Fruit fly (Drosophila melanogaster) whole organism, embryonic: Measurements from ENCODE around the gene Ripalpha.
A peak's percentile ranks its signal among the peaks of the same experiment; 100 is the strongest.

ENCODE experiments used
- ATbp ChIP-seq: fragments of 200-800 bp; sonication (Bioruptor generic); optimal IDR thresholded peaks from 2 replicates; lab custom pipeline; 2017; ENCODE audit warnings: missing biosample characterization, mild to moderate bottlenecking, missing genetic modification characterization, missing genetic modification reagents
- C15 ChIP-seq: fragments of 200-800 bp; sonication (Bioruptor generic); IDR thresholded peaks from 3 replicates; pipeline ENCODE4 v1.3.6; 2022; ENCODE audit warnings: missing biosample characterization, missing genetic modification characterization
- CG11398 ChIP-seq: fragments of 200-800 bp; sonication (Bioruptor generic); optimal IDR thresholded peaks from 2 replicates; lab custom pipeline; 2016; ENCODE audit warnings: missing biosample characterization, missing genetic modification characterization
- CG11560 ChIP-seq: fragments of 200-800 bp; sonication (Bioruptor generic); IDR thresholded peaks from 3 replicates; pipeline ENCODE4 v1.3.6; 2022; ENCODE audit warnings: missing biosample characterization, missing genetic modification characterization
- CG1233 ChIP-seq: fragments of 200-800 bp; sonication (Bioruptor generic); optimal IDR thresholded peaks from 4 replicates; lab custom pipeline; 2018; ENCODE audit warnings: missing biosample characterization, mild to moderate bottlenecking, missing genetic modification characterization
- CG13624 ChIP-seq: fragments of 200-800 bp; sonication (Bioruptor generic); optimal IDR thresholded peaks from 2 replicates; lab custom pipeline; 2016; ENCODE audit warnings: missing biosample characterization, missing genetic modification characterization
- CG14441 ChIP-seq: fragments of 200-800 bp; sonication (Bioruptor generic); IDR thresholded peaks from 2 replicates; pipeline ENCODE4 v1.3.6; 2022; ENCODE audit warnings: missing biosample characterization, missing genetic modification characterization
- CG16779 ChIP-seq: fragments of 200-800 bp; sonication (Bioruptor generic); IDR thresholded peaks from 2 replicates; pipeline ENCODE4 v1.3.6; 2022; ENCODE audit warnings: missing biosample characterization, missing genetic modification characterization
- CG17829 ChIP-seq: fragments of 200-800 bp; optimal IDR thresholded peaks from 2 replicates; lab custom pipeline; 2019; ENCODE audit warnings: missing biosample characterization, mild to moderate bottlenecking, missing genetic modification characterization, moderate library complexity
- CG2120 ChIP-seq: fragments of 200-800 bp; sonication (Bioruptor generic); optimal IDR thresholded peaks from 3 replicates; lab custom pipeline; 2016; ENCODE audit warnings: missing biosample characterization, missing genetic modification characterization
- CG2129 ChIP-seq: fragments of 200-800 bp; sonication (Bioruptor generic); IDR thresholded peaks from 2 replicates; pipeline ENCODE4 v1.3.6; 2022; ENCODE audit warnings: missing biosample characterization, missing genetic modification characterization; ENCODE audit not compliant: partially characterized antibody
- CG34422 ChIP-seq: fragments of 200-800 bp; sonication (Bioruptor generic); IDR thresholded peaks from 3 replicates; pipeline ENCODE4 v1.3.6; 2022; ENCODE audit warnings: missing biosample characterization, missing genetic modification characterization
- CG42726 ChIP-seq: fragments of 200-800 bp; sonication (Bioruptor generic); IDR thresholded peaks from 2 replicates; pipeline ENCODE4 v1.3.6; 2022; ENCODE audit warnings: missing biosample characterization, missing genetic modification characterization; ENCODE audit not compliant: partially characterized antibody
- CG43689 ChIP-seq: fragments of 200-800 bp; sonication (Bioruptor generic); IDR thresholded peaks from 2 replicates; pipeline ENCODE4 v1.3.6; 2022; ENCODE audit warnings: missing biosample characterization, missing genetic modification characterization
- CG5180 ChIP-seq: fragments of 200-800 bp; sonication (Bioruptor generic); optimal IDR thresholded peaks from 3 replicates; lab custom pipeline; 2017; ENCODE audit warnings: missing biosample characterization, missing genetic modification characterization, mild to moderate bottlenecking, moderate library complexity, missing genetic modification reagents
- CG7745 ChIP-seq: fragments of 200-800 bp; sonication (Bioruptor generic); optimal IDR thresholded peaks from 2 replicates; lab custom pipeline; 2018; ENCODE audit warnings: missing biosample characterization, mild to moderate bottlenecking, missing genetic modification characterization, moderate library complexity
- CG7963 ChIP-seq: fragments of 200-800 bp; sonication (Bioruptor generic); IDR thresholded peaks from 3 replicates; pipeline ENCODE4 v1.3.6; 2022; ENCODE audit warnings: missing biosample characterization, missing genetic modification characterization; ENCODE audit not compliant: partially characterized antibody
- CG8388 ChIP-seq: fragments of 200-800 bp; sonication (Bioruptor generic); optimal IDR thresholded peaks from 2 replicates; lab custom pipeline; 2019; ENCODE audit warnings: missing biosample characterization, mild to moderate bottlenecking, missing genetic modification characterization, moderate library complexity
- Dfd ChIP-seq, 2 experiments: fragments of >200 bp; optimal IDR thresholded peaks; 2 replicates each; lab custom pipeline; 2017; ENCODE audit warnings: missing biosample characterization in 2 of 2, missing genetic modification characterization in 2 of 2
- Dip2 ChIP-seq: fragments of 200-800 bp; sonication (Bioruptor generic); IDR thresholded peaks from 2 replicates; pipeline ENCODE4 v1.3.6; 2022; ENCODE audit warnings: missing biosample characterization, missing genetic modification characterization
- E2f1 ChIP-seq: fragments of 200-800 bp; sonication (Bioruptor generic); IDR thresholded peaks from 2 replicates; pipeline ENCODE4 v1.3.6; 2022; ENCODE audit warnings: missing biosample characterization, missing genetic modification characterization
- Hsf ChIP-seq: fragments of 200-800 bp; sonication (Bioruptor generic); optimal IDR thresholded peaks from 3 replicates; lab custom pipeline; 2016; ENCODE audit warnings: missing biosample characterization, missing genetic modification characterization
- MTF-1 ChIP-seq: fragments of 200-800 bp; sonication (Bioruptor generic); optimal IDR thresholded peaks from 2 replicates; lab custom pipeline; 2018; ENCODE audit warnings: missing biosample characterization, mild to moderate bottlenecking, missing genetic modification characterization, borderline replicate concordance
- Mrtf ChIP-seq: fragments of 200-800 bp; sonication (Bioruptor generic); IDR thresholded peaks from 3 replicates; pipeline ENCODE4 v1.3.6; 2022; ENCODE audit warnings: missing biosample characterization, missing genetic modification characterization
- NK7.1 ChIP-seq: fragments of 200-800 bp; sonication (Bioruptor generic); optimal IDR thresholded peaks from 3 replicates; lab custom pipeline; 2016; ENCODE audit warnings: missing biosample characterization, missing genetic modification characterization
- Oaz ChIP-seq: fragments of 200-800 bp; sonication (Bioruptor generic); IDR thresholded peaks from 2 replicates; pipeline ENCODE4 v1.3.6; 2022; ENCODE audit warnings: missing biosample characterization, missing genetic modification characterization
- Scr ChIP-seq: fragments of 200-800 bp; sonication (Bioruptor generic); IDR thresholded peaks from 2 replicates; pipeline ENCODE4 v1.3.6; 2022; ENCODE audit warnings: missing biosample characterization, missing genetic modification characterization; ENCODE audit not compliant: partially characterized antibody
- Side ChIP-seq: fragments of 200-800 bp; sonication (Bioruptor generic); optimal IDR thresholded peaks from 2 replicates; lab custom pipeline; 2016; ENCODE audit warnings: missing biosample characterization, missing genetic modification characterization
- Sry-δ ChIP-seq: fragments of 200-800 bp; sonication (Bioruptor generic); optimal IDR thresholded peaks from 2 replicates; lab custom pipeline; 2016; ENCODE audit warnings: missing biosample characterization, missing genetic modification characterization
- Tbp ChIP-seq: fragments of >200 bp; optimal IDR thresholded peaks from 2 replicates; lab custom pipeline; 2018; ENCODE audit warnings: missing biosample characterization, missing genetic modification characterization
- al ChIP-seq: fragments of 200-800 bp; sonication (Bioruptor generic); IDR thresholded peaks from 2 replicates; pipeline ENCODE4 v1.3.6; 2022; ENCODE audit warnings: missing biosample characterization, missing genetic modification characterization
- ase ChIP-seq: fragments of 200-800 bp; sonication (Bioruptor generic); IDR thresholded peaks from 3 replicates; pipeline ENCODE4 v1.3.6; 2022; ENCODE audit warnings: missing biosample characterization, missing genetic modification characterization
- cg ChIP-seq: fragments of 200-800 bp; sonication (Bioruptor generic); optimal IDR thresholded peaks from 3 replicates; lab custom pipeline; 2019; ENCODE audit warnings: missing biosample characterization, mild to moderate bottlenecking, missing genetic modification characterization, moderate library complexity
- crc ChIP-seq: fragments of 200-800 bp; sonication (Bioruptor generic); optimal IDR thresholded peaks from 2 replicates; lab custom pipeline; 2016; ENCODE audit warnings: missing biosample characterization, missing genetic modification characterization
- croc ChIP-seq: fragments of 200-800 bp; sonication (Bioruptor generic); conservative IDR thresholded peaks from 3 replicates; pipeline ENCODE4 v1.3.6; 2022; ENCODE audit warnings: missing biosample characterization, missing genetic modification characterization
- ems ChIP-seq: fragments of 200-800 bp; sonication (Bioruptor generic); optimal IDR thresholded peaks from 3 replicates; lab custom pipeline; 2016; ENCODE audit warnings: missing biosample characterization, missing genetic modification characterization
- grn ChIP-seq: fragments of 200-800 bp; sonication (Bioruptor generic); optimal IDR thresholded peaks from 3 replicates; lab custom pipeline; 2017; ENCODE audit warnings: missing biosample characterization, missing genetic modification characterization
- jigr1 ChIP-seq: fragments of 200-800 bp; sonication (Bioruptor generic); IDR thresholded peaks from 3 replicates; pipeline ENCODE4 v1.3.6; 2022; ENCODE audit warnings: missing biosample characterization, missing genetic modification characterization
- kni ChIP-seq: fragments of 200-800 bp; sonication (Bioruptor generic); optimal IDR thresholded peaks from 3 replicates; lab custom pipeline; 2017; ENCODE audit warnings: mild to moderate bottlenecking, missing biosample characterization, missing genetic modification reagents, missing genetic modification characterization
- lola ChIP-seq, 3 experiments: fragments of >200 bp in 2 of 3; fragments of 200-800 bp in 1 of 3; sonication (Bioruptor generic) in 1 of 3; optimal IDR thresholded peaks; 2 replicates each; lab custom pipeline; 2017 to 2019; ENCODE audit warnings: missing biosample characterization in 3 of 3, missing genetic modification characterization in 3 of 3, mild to moderate bottlenecking in 1 of 3, moderate library complexity in 1 of 3
- nerfin-2 ChIP-seq: fragments of 200-800 bp; sonication (Bioruptor generic); IDR thresholded peaks from 2 replicates; pipeline ENCODE4 v1.3.6; 2022; ENCODE audit warnings: missing biosample characterization, missing genetic modification characterization; ENCODE audit not compliant: partially characterized antibody
- prd ChIP-seq, 3 experiments: fragments of >200 bp in 2 of 3; fragments of 200-800 bp in 1 of 3; sonication (Bioruptor generic) in 1 of 3; optimal IDR thresholded peaks in 2 of 3; IDR thresholded peaks in 1 of 3; 2 replicates in 2 of 3; 3 replicates in 1 of 3; pipeline versions ENCODE4 v1.3.6 to Lab custom; 2017 to 2022; ENCODE audit warnings: missing biosample characterization in 1 of 3, missing genetic modification characterization in 1 of 3
- slp2 ChIP-seq: fragments of 200-800 bp; sonication (Bioruptor generic); optimal IDR thresholded peaks from 2 replicates; lab custom pipeline; 2016; ENCODE audit warnings: missing biosample characterization, missing genetic modification characterization
- tio ChIP-seq: fragments of 200-800 bp; sonication (Bioruptor generic); optimal IDR thresholded peaks from 2 replicates; lab custom pipeline; 2017; ENCODE audit warnings: missing biosample characterization, missing genetic modification characterization, inconsistent platforms
- tll ChIP-seq, 2 experiments: fragments of 200-800 bp in 1 of 2; fragments of >200 bp in 1 of 2; sonication (Bioruptor generic) in 1 of 2; optimal IDR thresholded peaks; 2 replicates each; lab custom pipeline; 2017 to 2019; ENCODE audit warnings: missing biosample characterization in 2 of 2, missing genetic modification characterization in 2 of 2, mild to moderate bottlenecking in 1 of 2, moderate library complexity in 1 of 2
- trh ChIP-seq: fragments of 200-800 bp; sonication (Bioruptor generic); optimal IDR thresholded peaks from 2 replicates; lab custom pipeline; 2016; ENCODE audit warnings: missing biosample characterization, missing genetic modification characterization
- tup ChIP-seq: fragments of 200-800 bp; sonication (Bioruptor generic); optimal IDR thresholded peaks from 2 replicates; lab custom pipeline; 2016; ENCODE audit warnings: missing biosample characterization, mild to moderate bottlenecking, missing genetic modification characterization, moderate library complexity
- vfl ChIP-seq: fragments of 200-800 bp; sonication (Bioruptor generic); optimal IDR thresholded peaks from 2 replicates; lab custom pipeline; 2016; ENCODE audit warnings: missing biosample characterization, missing genetic modification characterization
- wek ChIP-seq: fragments of 200-800 bp; sonication (Bioruptor generic); optimal IDR thresholded peaks from 3 replicates; lab custom pipeline; 2018; ENCODE audit warnings: missing biosample characterization, mild to moderate bottlenecking, missing genetic modification characterization, moderate library complexity
- zen ChIP-seq: fragments of 200-800 bp; sonication (Bioruptor generic); optimal IDR thresholded peaks from 3 replicates; lab custom pipeline; 2018; ENCODE audit warnings: missing biosample characterization, mild to moderate bottlenecking, missing genetic modification characterization, moderate library complexity

Ripalpha gene

DNA sequence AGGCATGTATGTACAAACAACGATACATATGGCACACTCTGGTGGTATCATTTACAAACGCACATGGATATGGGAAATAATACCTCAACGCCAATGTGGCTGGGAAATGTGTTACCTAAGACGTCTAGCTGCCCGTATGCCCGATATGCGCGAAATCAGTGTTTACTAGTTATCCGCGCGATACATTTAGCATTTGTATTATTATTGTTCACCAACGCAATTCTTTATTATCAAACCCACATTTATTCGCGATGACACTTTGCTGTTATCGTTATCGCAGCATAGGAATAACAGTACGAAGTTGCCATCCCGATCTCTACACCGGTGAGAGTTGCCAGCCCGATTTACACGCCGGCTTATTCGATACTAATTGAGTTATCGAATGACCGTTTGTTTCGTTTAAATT, 46.0 kb upstream of the Ripalpha start, which contains the start of gene chico (continued):
- no peak for TF ChIP-seq Oaz
- peak; percentile 58; the same call in 1 of the 2 replicates for TF ChIP-seq nerfin-2
- peak; percentile 26; the same call in 2 of the 3 replicates for TF ChIP-seq CG7963 (GFP tag; lab: Robert Waterston, UW)
- peak; percentile 35; the same call in 1 of the 2 replicates for TF ChIP-seq CG42726 (GFP tag; lab: Robert Waterston, UW)
- no peak for TF ChIP-seq crc (GFP tag; lab: Kevin White, UChicago)
- no peak for TF ChIP-seq prd (optimal IDR thresholded peaks at IDR 0.05; lab: Kevin White, UChicago)
- no peak for TF ChIP-seq prd (GFP tag; IDR thresholded peaks at IDR 0.05; lab: Robert Waterston, UW)
- TF ChIP-seq CG16779 (GFP tag; lab: Robert Waterston, UW): no peak
- no peak for TF ChIP-seq trh (GFP tag; lab: Kevin White, UChicago)
- TF ChIP-seq Hsf (GFP tag; lab: Kevin White, UChicago): no peak
- TF ChIP-seq ems (GFP tag; lab: Kevin White, UChicago): no peak
- TF ChIP-seq C15 (GFP tag; lab: Robert Waterston, UW): no peak
- TF ChIP-seq CG11398: no peak
- TF ChIP-seq MTF-1 (GFP tag; lab: Kevin White, UChicago): no peak
- TF ChIP-seq NK7.1 (GFP tag; lab: Kevin White, UChicago): no peak
- TF ChIP-seq CG2129: no peak
- no peak for TF ChIP-seq CG7745
- TF ChIP-seq Mrtf (GFP tag; lab: Robert Waterston, UW): no peak
- TF ChIP-seq CG8388 (GFP tag; lab: Kevin White, UChicago): no peak
- TF ChIP-seq CG5180 (GFP tag; lab: Kevin White, UChicago): no peak
- TF ChIP-seq Scr (GFP tag; lab: Robert Waterston, UW): peak; percentile 63
- TF ChIP-seq CG2120: peak; percentile 23
- TF ChIP-seq vfl (GFP tag; lab: Kevin White, UChicago): no peak
- TF ChIP-seq kni (GFP tag; lab: Kevin White, UChicago): no peak
- TF ChIP-seq wek: peak; percentile 4
- TF ChIP-seq CG11560: peak; percentile 99
- no peak for TF ChIP-seq grn
- TF ChIP-seq CG13624 (GFP tag; lab: Kevin White, UChicago): peak; percentile 68
- no peak for TF ChIP-seq tup (GFP tag; lab: Kevin White, UChicago)
- no peak for TF ChIP-seq CG14441 (GFP tag; lab: Robert Waterston, UW)
- no peak for TF ChIP-seq Dip2 (GFP tag; lab: Robert Waterston, UW)
- no peak for TF ChIP-seq lola (GFP tag; optimal IDR thresholded peaks at IDR 0.05; lab: Kevin White, UChicago)
- no peak for TF ChIP-seq slp2 (GFP tag; lab: Kevin White, UChicago)
- TF ChIP-seq croc: no peak
- no peak for TF ChIP-seq Side (GFP tag; lab: Kevin White, UChicago)
- TF ChIP-seq Dfd (GFP tag; optimal IDR thresholded peaks at IDR 0.05; lab: Kevin White, UChicago): no peak
- no peak for TF ChIP-seq tll (GFP tag; optimal IDR thresholded peaks at IDR 0.05; lab: Kevin White, UChicago)
- no peak for TF ChIP-seq ase (GFP tag; lab: Robert Waterston, UW)
- peak; percentile 63; the same call in 1 of the 3 replicates for TF ChIP-seq CG34422
- TF ChIP-seq Tbp (GFP tag; lab: Kevin White, UChicago): no peak
- TF ChIP-seq jigr1: no peak
- TF ChIP-seq tio: no peak
- no peak for TF ChIP-seq ATbp
- no peak for TF ChIP-seq CG43689 (GFP tag; lab: Robert Waterston, UW)
- peak; percentile 53 for TF ChIP-seq CG17829 (tag; lab: Kevin White, UChicago)
- no peak for TF ChIP-seq zen (tag; lab: Kevin White, UChicago)
- no peak for TF ChIP-seq CG1233 (GFP tag; lab: Kevin White, UChicago)
- no peak for TF ChIP-seq E2f1 (GFP tag; lab: Robert Waterston, UW)
- TF ChIP-seq cg: peak; percentile 15
- TF ChIP-seq al (GFP tag; lab: Robert Waterston, UW): no peak
- TF ChIP-seq Sry-δ (GFP tag; lab: Kevin White, UChicago): peak; percentile 93
